Worm (Caenorhabditis elegans): ENCODE measurements around the gene F47D12.9.

F47D12.9 gene

ce11 chrIII:6315515-6315914, 12.3 kb upstream of the F47D12.9 start:
- TF ChIP-seq ceh-40 (GFP tag; IDR thresholded peaks at IDR 0.05) (no peak), madf-3 (GFP tag; IDR thresholded peaks at IDR 0.05) (no peak), egl-44 (GFP tag; IDR thresholded peaks at IDR 0.05) (no peak), attf-3 (GFP tag; conservative IDR thresholded peaks at IDR 0.05) (no peak), ZK185.1 (tag; optimal IDR thresholded peaks at IDR 0.05; ENCODE audit: poor library complexity, severe bottlenecking) (no peak), cebp-1 (GFP tag; IDR thresholded peaks at IDR 0.05) (no peak), cebp-1 (tag; optimal IDR thresholded peaks at IDR 0.05) (no peak), zfh-2 (GFP tag; conservative IDR thresholded peaks at IDR 0.05) (no peak)

- TF ChIP-seq aptf-3 (GFP tag; IDR thresholded peaks at IDR 0.05) (no peak), F49E8.2 (tag; optimal IDR thresholded peaks at IDR 0.05; ENCODE audit: insufficient read depth) (no peak), repo-1 (tag; optimal IDR thresholded peaks at IDR 0.05) (no peak), C06A6.2 (GFP tag; conservative IDR thresholded peaks at IDR 0.05) (no peak), snpc-1.3 (tag; optimal IDR thresholded peaks at IDR 0.05; ENCODE audit: insufficient read depth) (no peak), rcor-1 (GFP tag; IDR thresholded peaks at IDR 0.05) (no peak), ceh-91 (GFP tag; IDR thresholded peaks at IDR 0.05) (no peak), efl-1 (GFP tag; optimal IDR thresholded peaks at IDR 0.05) (no peak), nhr-80 (tag; optimal IDR thresholded peaks at IDR 0.05) (no peak), F10E7.11 (tag; optimal IDR thresholded peaks at IDR 0.05) (no peak), sptf-2 (GFP tag; optimal IDR thresholded peaks at IDR 0.05) (no peak), hrde-1 (tag; optimal IDR thresholded peaks at IDR 0.05; ENCODE audit: borderline replicate concordance) (no peak), ekl-4 (GFP tag; IDR thresholded peaks at IDR 0.05) (no peak)
Observed at ce11 chrIII:6312244-6312643, 9.1 kb upstream of the F47D12.9 start.

- TF ChIP-seq let-526 (GFP tag; IDR thresholded peaks at IDR 0.05) (no peak), atf-7 (tag; optimal IDR thresholded peaks at IDR 0.05) (no peak), mxl-1 (tag; optimal IDR thresholded peaks at IDR 0.05) (no peak), gei-17 (GFP tag; optimal IDR thresholded peaks at IDR 0.05) (no peak), sea-2 (GFP tag; IDR thresholded peaks at IDR 0.05) (no peak), nhr-120 (GFP tag; IDR thresholded peaks at IDR 0.05) (no peak), nhr-90 (tag; optimal IDR thresholded peaks at IDR 0.05) (no peak), pbrm-1 (GFP tag; IDR thresholded peaks at IDR 0.05) (no peak)
Observed at ce11 chrIII:6311452-6311851, 8.3 kb upstream of the F47D12.9 start.

ce11 chrIII:6310352-6310751, 7.2 kb upstream of the F47D12.9 start:
- TF ChIP-seq F57C9.4 (tag; optimal IDR thresholded peaks at IDR 0.05) (no peak), egl-18 (GFP tag; IDR thresholded peaks at IDR 0.05) (no peak), lin-35 (GFP tag; optimal IDR thresholded peaks at IDR 0.05) (peak in 1 of 3 experiments; percentile 16), snpc-3.4 (tag; optimal IDR thresholded peaks at IDR 0.05) (no peak), mcd-1 (GFP tag; IDR thresholded peaks at IDR 0.05) (no peak)

- TF ChIP-seq snpc-3.4 (tag; optimal IDR thresholded peaks at IDR 0.05) (no peak), F22D6.2 (tag; optimal IDR thresholded peaks at IDR 0.05) (no peak), efl-1 (GFP tag; optimal IDR thresholded peaks at IDR 0.05) (no peak), F33H1.4 (GFP tag; IDR thresholded peaks at IDR 0.05) (no peak), Y56A3A.18 (GFP tag; IDR thresholded peaks at IDR 0.05) (no peak), lsy-27 (tag; optimal IDR thresholded peaks at IDR 0.05; ENCODE audit: borderline replicate concordance, insufficient read depth) (no peak), die-1 (tag; optimal IDR thresholded peaks at IDR 0.05) (no peak), snpc-4 (GFP tag; optimal IDR thresholded peaks at IDR 0.05) (no peak), snpc-4 (tag; optimal IDR thresholded peaks at IDR 0.05) (no peak), aptf-2 (GFP tag; conservative IDR thresholded peaks at IDR 0.05) (no peak)
Observed at ce11 chrIII:6309066-6309465, 5.9 kb upstream of the F47D12.9 start, which contains the start of gene gar-2. Gene gar-2 (plus strand): TSS chrIII:6309366.
